Worm (Caenorhabditis elegans) whole organism, L3 larva: ENCODE results near the gene ugt-58.
A peak's percentile ranks its signal among the peaks of the same experiment; 100 is the strongest.

ENCODE experiments used
- R02D3.7 ChIP-seq: fragments of 150-350 bp; optimal IDR thresholded peaks from 2 replicates; lab custom pipeline; 2014; ENCODE audit warnings: missing biosample characterization, missing genetic modification characterization
- ZK546.5 ChIP-seq: sonication (generic microtip); optimal IDR thresholded peaks from 2 replicates; lab custom pipeline; 2017; ENCODE audit warnings: missing biosample characterization, missing genetic modification characterization
- ama-1 ChIP-seq: fragments of 150-350 bp; optimal IDR thresholded peaks from 2 replicates; lab custom pipeline; 2018
- ceh-16 ChIP-seq: sonication (generic microtip); optimal IDR thresholded peaks from 2 replicates; lab custom pipeline; 2017; ENCODE audit warnings: missing biosample characterization, missing genetic modification characterization
- ceh-82 ChIP-seq: fragments of 150-350 bp; optimal IDR thresholded peaks from 2 replicates; lab custom pipeline; 2014; ENCODE audit warnings: missing biosample characterization, missing genetic modification characterization
- ceh-9 ChIP-seq: sonication (generic microtip); optimal IDR thresholded peaks from 2 replicates; lab custom pipeline; 2018; ENCODE audit warnings: missing biosample characterization, missing genetic modification characterization
- daf-12 ChIP-seq: fragments of 150-350 bp; optimal IDR thresholded peaks from 2 replicates; lab custom pipeline; 2014; ENCODE audit warnings: missing biosample characterization, missing genetic modification reagents, missing genetic modification characterization
- egl-27 ChIP-seq: sonication (generic microtip); optimal IDR thresholded peaks from 4 replicates; lab custom pipeline; 2017; ENCODE audit warnings: missing biosample characterization, missing genetic modification reagents, missing genetic modification characterization
- elt-1 ChIP-seq: fragments of 150-350 bp; optimal IDR thresholded peaks from 2 replicates; lab custom pipeline; 2014; ENCODE audit warnings: missing biosample characterization, missing genetic modification characterization
- elt-2 ChIP-seq: sonication (generic microtip); optimal IDR thresholded peaks from 2 replicates; lab custom pipeline; 2016; ENCODE audit warnings: missing genetic modification reagents, mild to moderate bottlenecking, missing genetic modification characterization, missing compliant biosample characterization
- elt-3 ChIP-seq, 3 experiments: fragments of 150-350 bp in 1 of 3; sonication (generic microtip) in 2 of 3; optimal IDR thresholded peaks; 2 replicates in 2 of 3; 4 replicates in 1 of 3; lab custom pipeline; 2014 to 2017; ENCODE audit warnings: missing biosample characterization in 3 of 3, missing genetic modification characterization in 3 of 3
- eor-1 ChIP-seq, 2 experiments: fragments of 150-350 bp; optimal IDR thresholded peaks; 2 replicates each; lab custom pipeline; 2014 to 2018; ENCODE audit warnings: missing biosample characterization in 2 of 2, missing genetic modification characterization in 2 of 2
- fkh-10 ChIP-seq: sonication (generic microtip); optimal IDR thresholded peaks from 2 replicates; lab custom pipeline; 2017; ENCODE audit warnings: missing biosample characterization, missing genetic modification reagents, missing genetic modification characterization
- fos-1 ChIP-seq: fragments of 150-350 bp; optimal IDR thresholded peaks from 2 replicates; lab custom pipeline; 2014; ENCODE audit warnings: missing biosample characterization, missing genetic modification characterization
- hmg-11 ChIP-seq: sonication (generic microtip); optimal IDR thresholded peaks from 2 replicates; lab custom pipeline; 2016; ENCODE audit warnings: missing genetic modification characterization, missing compliant biosample characterization
- jun-1 ChIP-seq: fragments of 150-350 bp; optimal IDR thresholded peaks from 2 replicates; lab custom pipeline; 2014; ENCODE audit warnings: missing biosample characterization, missing genetic modification reagents, missing genetic modification characterization
- lin-15B ChIP-seq: fragments of 150-350 bp; optimal IDR thresholded peaks from 2 replicates; lab custom pipeline; 2014; ENCODE audit warnings: missing biosample characterization, missing genetic modification characterization
- lsy-12 ChIP-seq: sonication (generic microtip); optimal IDR thresholded peaks from 2 replicates; lab custom pipeline; 2016; ENCODE audit warnings: mild to moderate bottlenecking, missing genetic modification characterization, missing compliant biosample characterization
- mml-1 ChIP-seq: fragments of 150-350 bp; sonication (generic microtip); optimal IDR thresholded peaks from 3 replicates; lab custom pipeline; 2014; ENCODE audit warnings: missing biosample characterization, missing genetic modification characterization
- nfya-1 ChIP-seq: sonication (generic microtip); optimal IDR thresholded peaks from 2 replicates; lab custom pipeline; 2017; ENCODE audit warnings: missing genetic modification characterization, mild to moderate bottlenecking, missing compliant biosample characterization, antibody characterized with exemption, moderate library complexity; ENCODE audit not compliant: insufficient read depth
- nhr-11 ChIP-seq: fragments of 150-350 bp; optimal IDR thresholded peaks from 2 replicates; lab custom pipeline; 2014; ENCODE audit warnings: missing biosample characterization, missing genetic modification characterization
- nhr-12 ChIP-seq: fragments of 150-350 bp; optimal IDR thresholded peaks from 2 replicates; lab custom pipeline; 2014; ENCODE audit warnings: missing biosample characterization, missing genetic modification characterization
- nhr-23 ChIP-seq: fragments of 150-350 bp; optimal IDR thresholded peaks from 2 replicates; lab custom pipeline; 2014; ENCODE audit warnings: missing biosample characterization, missing genetic modification reagents, missing genetic modification characterization
- nhr-25 ChIP-seq: sonication (generic microtip); optimal IDR thresholded peaks from 2 replicates; lab custom pipeline; 2017; ENCODE audit warnings: missing biosample characterization, missing genetic modification characterization
- nhr-28 ChIP-seq: fragments of 150-350 bp; optimal IDR thresholded peaks from 2 replicates; lab custom pipeline; 2014; ENCODE audit warnings: missing biosample characterization, missing genetic modification characterization
- nhr-43 ChIP-seq: sonication (generic microtip); optimal IDR thresholded peaks from 2 replicates; lab custom pipeline; 2016; ENCODE audit warnings: mild to moderate bottlenecking, missing genetic modification characterization, missing compliant biosample characterization; ENCODE audit not compliant: poor library complexity, severe bottlenecking
- nhr-67 ChIP-seq: fragments of 150-350 bp; optimal IDR thresholded peaks from 2 replicates; lab custom pipeline; 2014; ENCODE audit warnings: missing biosample characterization, missing genetic modification characterization
- nhr-76 ChIP-seq: fragments of 150-350 bp; sonication (generic microtip); optimal IDR thresholded peaks from 5 replicates; lab custom pipeline; 2014; ENCODE audit warnings: missing biosample characterization, missing genetic modification characterization
- pha-4 ChIP-seq: fragments of 150-350 bp; optimal IDR thresholded peaks from 2 replicates; lab custom pipeline; 2014; ENCODE audit warnings: missing biosample characterization, missing genetic modification reagents, missing genetic modification characterization
- skn-1 ChIP-seq: fragments of 150-350 bp; optimal IDR thresholded peaks from 2 replicates; lab custom pipeline; 2014; ENCODE audit warnings: missing biosample characterization, missing genetic modification characterization
- tbx-2 ChIP-seq: sonication (generic microtip); optimal IDR thresholded peaks from 2 replicates; lab custom pipeline; 2016; ENCODE audit warnings: mild to moderate bottlenecking, missing genetic modification characterization, missing compliant biosample characterization
- unc-39 ChIP-seq: sonication (generic microtip); optimal IDR thresholded peaks from 4 replicates; lab custom pipeline; 2017; ENCODE audit warnings: missing biosample characterization, missing genetic modification characterization
- unc-62 ChIP-seq: fragments of 150-350 bp; sonication (generic microtip); optimal IDR thresholded peaks from 4 replicates; lab custom pipeline; 2014; ENCODE audit warnings: missing biosample characterization, missing genetic modification reagents, missing genetic modification characterization
- zag-1 ChIP-seq: fragments of 150-350 bp; optimal IDR thresholded peaks from 2 replicates; lab custom pipeline; 2014; ENCODE audit warnings: missing biosample characterization, missing genetic modification characterization

The ugt-58 gene

ce11 chrII:9557437-9558150 is 29.0 kb downstream of the ugt-58 start, which contains the start of gene zfp-2:
TSS of gene zfp-2 (plus strand) at chrII:9557650.
- TF ChIP-seq tbx-2 (tag; lab: Kevin White, UChicago) (no peak), lin-15B (peak; percentile 27), eor-1 (tag; optimal IDR thresholded peaks at IDR 0.05; lab: Kevin White, UChicago) (no peak), hmg-11 (tag; lab: Kevin White, UChicago) (peak; percentile 74), elt-1 (tag; lab: Kevin White, UChicago) (no peak), R02D3.7 (tag; lab: Kevin White, UChicago) (peak; percentile 75), nfya-1 (peak; percentile 43), nhr-76 (no peak), daf-12 (tag; lab: Kevin White, UChicago) (no peak), nhr-28 (no peak), elt-2 (no peak), egl-27 (no peak), jun-1 (tag; lab: Kevin White, UChicago) (no peak), fkh-10 (GFP tag; lab: Kevin White, UChicago) (no peak)
- TF ChIP-seq, all 47 proteins: peak for 4

DNA sequence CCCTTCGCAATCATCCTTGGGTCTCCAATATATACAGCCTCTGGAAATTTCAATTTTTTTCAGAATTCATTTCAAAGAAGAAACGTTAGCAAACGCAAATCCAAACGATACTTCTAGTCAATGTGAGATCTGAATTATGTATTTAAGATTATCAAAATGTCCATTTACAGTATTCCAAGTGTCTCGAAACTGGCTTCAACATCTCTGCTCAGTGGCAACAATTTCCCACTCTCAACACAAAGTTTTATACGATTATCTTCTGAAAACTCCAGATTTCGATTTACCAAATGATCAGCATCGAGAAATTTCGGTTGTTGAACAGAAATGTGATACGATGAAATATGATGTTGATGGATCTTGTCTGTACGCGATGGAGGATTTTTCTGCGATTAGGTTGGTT is 30.0 kb downstream of the ugt-58 start:
- TF ChIP-seq elt-3 (tag; optimal IDR thresholded peaks at IDR 0.05; lab: Kevin White, UChicago) (no peak), fkh-10 (GFP tag; lab: Kevin White, UChicago) (no peak), lsy-12 (no peak), nhr-23 (tag; lab: Kevin White, UChicago) (no peak), nhr-12 (no peak), ZK546.5 (tag; lab: Kevin White, UChicago) (no peak), lin-15B (no peak), unc-39 (tag; lab: Kevin White, UChicago) (no peak), ceh-82 (tag; lab: Kevin White, UChicago) (no peak), nhr-28 (no peak), zag-1 (tag; lab: Kevin White, UChicago) (no peak)
- TF ChIP-seq, all 47 proteins: peak for 0

ce11 chrII:9554925-9555553 is 31.5 kb downstream of the ugt-58 start, which contains the start of gene F35H8.2:
TSS of gene F35H8.2 (plus strand) at chrII:9555503.
- TF ChIP-seq ama-1 (lab: Kevin White, UChicago) = no peak
- peak; percentile 69 for TF ChIP-seq nhr-25 (tag; lab: Kevin White, UChicago)
- peak; percentile 58 for TF ChIP-seq nhr-43 (tag; lab: Kevin White, UChicago)
- TF ChIP-seq nhr-23 (tag; lab: Kevin White, UChicago) = peak; percentile 58

ce11 chrII:9553179-9553578 is 33.4 kb downstream of the ugt-58 start, which contains the start of gene F35H8.1:
TSS of gene F35H8.1 (minus strand) at chrII:9553279.
- TF ChIP-seq nhr-28 (no peak), mml-1 (tag; lab: Kevin White, UChicago) (no peak), nhr-76 (no peak), nfya-1 (no peak), pha-4 (tag; lab: Kevin White, UChicago) (no peak), fos-1 (tag; lab: Kevin White, UChicago) (no peak), elt-1 (tag; lab: Kevin White, UChicago) (no peak), unc-62 (GFP tag; lab: Kevin White, UChicago) (no peak), ceh-9 (tag; lab: Kevin White, UChicago) (no peak), nhr-67 (tag; lab: Kevin White, UChicago) (no peak), ceh-16 (tag; lab: Kevin White, UChicago) (no peak), unc-39 (tag; lab: Kevin White, UChicago) (no peak), skn-1 (tag; lab: Kevin White, UChicago) (no peak), nhr-23 (tag; lab: Kevin White, UChicago) (no peak), elt-2 (no peak), nhr-11 (tag; lab: Kevin White, UChicago) (no peak), hmg-11 (tag; lab: Kevin White, UChicago) (no peak), egl-27 (no peak)
